Fruit fly (Drosophila melanogaster): ENCODE results near the gene ncm.

ncm gene

DNA sequence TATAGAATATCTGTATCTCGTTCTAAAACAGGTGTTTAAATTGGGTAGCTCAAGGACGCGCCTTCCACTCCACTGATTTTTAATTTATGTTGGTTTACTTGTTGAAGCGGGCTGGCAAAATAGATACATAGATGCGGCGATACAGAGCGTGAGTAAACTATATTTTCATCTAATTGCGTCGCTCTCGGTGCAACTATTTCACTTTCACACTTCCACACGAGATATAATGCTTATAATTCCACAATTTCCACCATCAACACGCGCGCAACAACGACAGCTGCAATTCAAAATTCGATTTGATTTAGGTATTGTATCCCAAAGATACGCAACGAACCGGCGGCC is 35.3 kb upstream of the ncm start:
- TF ChIP-seq Pif1A (GFP tag; optimal IDR thresholded peaks at IDR 0.05) (no peak), CG4496 (GFP tag; IDR thresholded peaks at IDR 0.05) (no peak), CG15710 (tag; optimal IDR thresholded peaks at IDR 0.05) (no peak), CG12605 (GFP tag; IDR thresholded peaks at IDR 0.05) (no peak), CG14655 (GFP tag; optimal IDR thresholded peaks at IDR 0.05) (no peak), CG17806 (tag; optimal IDR thresholded peaks at IDR 0.05) (no peak), CG8159 (tag; optimal IDR thresholded peaks at IDR 0.05) (no peak), fd96Ca (GFP tag; IDR thresholded peaks at IDR 0.05) (no peak), EcR (GFP tag; optimal IDR thresholded peaks at IDR 0.05) (no peak), D1 (tag; optimal IDR thresholded peaks at IDR 0.05) (no peak), CG10348 (GFP tag; IDR thresholded peaks at IDR 0.05) (no peak), CG9948 (tag; optimal IDR thresholded peaks at IDR 0.05) (no peak), Snoo (tag; optimal IDR thresholded peaks at IDR 0.05) (no peak), CG32121 (GFP tag; IDR thresholded peaks at IDR 0.05) (no peak), gl (tag; optimal IDR thresholded peaks at IDR 0.05) (no peak), CG13204 (GFP tag; optimal IDR thresholded peaks at IDR 0.05) (no peak), CG34367 (tag; optimal IDR thresholded peaks at IDR 0.05) (no peak), Pif1B (GFP tag; optimal IDR thresholded peaks at IDR 0.05) (no peak), rn (GFP tag; IDR thresholded peaks at IDR 0.05) (no peak)

DNA sequence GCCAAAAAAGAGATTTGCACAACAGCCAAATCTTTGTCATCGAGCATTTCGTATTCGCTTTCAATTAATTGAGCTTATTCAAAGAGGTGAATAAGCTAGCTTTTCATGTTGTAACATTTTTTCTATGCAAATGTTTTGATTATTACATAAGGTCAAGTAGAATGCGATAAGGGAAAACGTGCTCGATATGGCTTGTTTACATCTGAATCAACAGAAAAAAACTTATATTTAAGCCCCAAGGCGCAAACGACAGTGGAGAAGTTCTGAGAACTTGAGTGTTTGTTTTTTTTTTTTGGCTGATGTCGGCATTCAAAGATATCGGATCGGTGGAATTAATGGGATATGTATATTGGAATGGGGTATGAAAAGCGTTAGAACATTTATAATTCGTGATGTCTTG is 34.2 kb upstream of the ncm start:
- no peak for TF ChIP-seq CG8159 (tag; optimal IDR thresholded peaks at IDR 0.05)
- TF ChIP-seq CG10348 (GFP tag; IDR thresholded peaks at IDR 0.05): no peak
- TF ChIP-seq Ets98B (GFP tag; IDR thresholded peaks at IDR 0.05): no peak
- no peak for TF ChIP-seq Pif1B (GFP tag; optimal IDR thresholded peaks at IDR 0.05)
- no peak for TF ChIP-seq EcR (GFP tag; optimal IDR thresholded peaks at IDR 0.05)
- no peak for TF ChIP-seq CG8301 (tag; optimal IDR thresholded peaks at IDR 0.05)
- no peak for TF ChIP-seq CG14655 (GFP tag; optimal IDR thresholded peaks at IDR 0.05)
- no peak for TF ChIP-seq CG15710 (tag; optimal IDR thresholded peaks at IDR 0.05)
- no peak for TF ChIP-seq rn (GFP tag; IDR thresholded peaks at IDR 0.05)
- TF ChIP-seq CG34367 (tag; optimal IDR thresholded peaks at IDR 0.05): no peak
- TF ChIP-seq CG17806 (tag; optimal IDR thresholded peaks at IDR 0.05): no peak
- no peak for TF ChIP-seq Pif1A (GFP tag; optimal IDR thresholded peaks at IDR 0.05)
- TF ChIP-seq fd96Ca (GFP tag; IDR thresholded peaks at IDR 0.05): no peak
- no peak for TF ChIP-seq CG12605 (GFP tag; IDR thresholded peaks at IDR 0.05)
- no peak for TF ChIP-seq D1 (tag; optimal IDR thresholded peaks at IDR 0.05)
- no peak for TF ChIP-seq CG4496 (GFP tag; IDR thresholded peaks at IDR 0.05)
- no peak for TF ChIP-seq CG9948 (tag; optimal IDR thresholded peaks at IDR 0.05)
- no peak for TF ChIP-seq gl (tag; optimal IDR thresholded peaks at IDR 0.05)

dm6 chr2L:18482170-18482569 is 33.4 kb upstream of the ncm start:
- TF ChIP-seq CG12605 (GFP tag; IDR thresholded peaks at IDR 0.05) (0 out of 2 replicates have a peak, but pooled peaks have one; percentile 19), CG17806 (tag; optimal IDR thresholded peaks at IDR 0.05) (peak; percentile 77), CG10348 (GFP tag; IDR thresholded peaks at IDR 0.05) (no peak), CG32121 (GFP tag; IDR thresholded peaks at IDR 0.05) (peak; percentile 18; the same call in 1 of the 2 replicates), CG13204 (GFP tag; optimal IDR thresholded peaks at IDR 0.05) (no peak), Pif1B (GFP tag; optimal IDR thresholded peaks at IDR 0.05) (peak; percentile 31), D1 (tag; optimal IDR thresholded peaks at IDR 0.05) (peak; percentile 74), CG8159 (tag; optimal IDR thresholded peaks at IDR 0.05) (peak; percentile 84), fd96Ca (GFP tag; IDR thresholded peaks at IDR 0.05) (no peak), CG9948 (tag; optimal IDR thresholded peaks at IDR 0.05) (peak; percentile 87), Ets98B (GFP tag; IDR thresholded peaks at IDR 0.05) (0 out of 2 replicates have a peak, but pooled peaks have one; percentile 28), Pif1A (GFP tag; optimal IDR thresholded peaks at IDR 0.05) (peak; percentile 49), gl (tag; optimal IDR thresholded peaks at IDR 0.05) (no peak), Snoo (tag; optimal IDR thresholded peaks at IDR 0.05) (no peak), EcR (GFP tag; optimal IDR thresholded peaks at IDR 0.05) (no peak), CG34367 (tag; optimal IDR thresholded peaks at IDR 0.05) (peak; percentile 57), rn (GFP tag; IDR thresholded peaks at IDR 0.05) (no peak), CG14655 (GFP tag; optimal IDR thresholded peaks at IDR 0.05) (peak; percentile 83), CG15710 (tag; optimal IDR thresholded peaks at IDR 0.05) (peak; percentile 71), CG4496 (GFP tag; IDR thresholded peaks at IDR 0.05) (0 out of 3 replicates have a peak, but pooled peaks have one; percentile 24), CG8301 (tag; optimal IDR thresholded peaks at IDR 0.05) (peak; percentile 59)

dm6 chr2L:18481746-18482145 is 33.0 kb upstream of the ncm start:
- no peak for TF ChIP-seq fd96Ca (GFP tag; IDR thresholded peaks at IDR 0.05)
- peak; percentile 70 for TF ChIP-seq EcR (GFP tag; optimal IDR thresholded peaks at IDR 0.05)
- no peak for TF ChIP-seq CG10348 (GFP tag; IDR thresholded peaks at IDR 0.05)
- TF ChIP-seq D1 (tag; optimal IDR thresholded peaks at IDR 0.05): no peak
- TF ChIP-seq CG8301 (tag; optimal IDR thresholded peaks at IDR 0.05): no peak
- TF ChIP-seq CG8159 (tag; optimal IDR thresholded peaks at IDR 0.05): no peak
- TF ChIP-seq CG13204 (GFP tag; optimal IDR thresholded peaks at IDR 0.05): peak; percentile 60

- no peak for TF ChIP-seq CG12605 (GFP tag; IDR thresholded peaks at IDR 0.05)
- no peak for TF ChIP-seq CG10348 (GFP tag; IDR thresholded peaks at IDR 0.05)
- no peak for TF ChIP-seq CG4496 (GFP tag; IDR thresholded peaks at IDR 0.05)
These were observed 32.3 kb upstream of the ncm start for dm6 chr2L:18481064-18481463.

dm6 chr2L:18480326-18481028 is 31.7 kb upstream of the ncm start:
- TF ChIP-seq Snoo (tag; optimal IDR thresholded peaks at IDR 0.05) (no peak), CG8159 (tag; optimal IDR thresholded peaks at IDR 0.05) (no peak), EcR (GFP tag; optimal IDR thresholded peaks at IDR 0.05) (peak; percentile 73)

Measured in whole organism, pupa.